Fruit fly (Drosophila melanogaster) whole organism, embryonic: ENCODE measurements around the gene CG34305.

ENCODE experiments used
- CG1603 ChIP-seq: fragments of 200-800 bp; sonication (Bioruptor generic); optimal IDR thresholded peaks from 2 replicates; lab custom pipeline; 2019; ENCODE audit warnings: missing biosample characterization, mild to moderate bottlenecking, missing genetic modification characterization, moderate library complexity
- CG2202 ChIP-seq: fragments of 200-800 bp; sonication (Bioruptor generic); optimal IDR thresholded peaks from 2 replicates; lab custom pipeline; 2018; ENCODE audit warnings: missing biosample characterization, mild to moderate bottlenecking, missing genetic modification characterization
- CoRest ChIP-seq: fragments of 200-800 bp; sonication (Bioruptor generic); optimal IDR thresholded peaks from 3 replicates; lab custom pipeline; 2018; ENCODE audit warnings: missing biosample characterization, mild to moderate bottlenecking, missing genetic modification characterization, moderate library complexity
- Dll ChIP-seq: fragments of 200-800 bp; sonication (Bioruptor generic); IDR thresholded peaks from 4 replicates; pipeline ENCODE4 v1.3.6; 2022; ENCODE audit warnings: missing biosample characterization, missing genetic modification characterization; ENCODE audit not compliant: partially characterized antibody
- ab ChIP-seq: fragments of 200-800 bp; sonication (Bioruptor generic); optimal IDR thresholded peaks from 2 replicates; lab custom pipeline; 2016; ENCODE audit warnings: missing biosample characterization, missing genetic modification characterization
- slp2 ChIP-seq: fragments of 200-800 bp; sonication (Bioruptor generic); optimal IDR thresholded peaks from 2 replicates; lab custom pipeline; 2016; ENCODE audit warnings: missing biosample characterization, missing genetic modification characterization
- zen2 ChIP-seq: fragments of 200-800 bp; sonication (Bioruptor generic); IDR thresholded peaks from 3 replicates; pipeline ENCODE4 v1.3.6; 2022; ENCODE audit warnings: missing biosample characterization, missing genetic modification characterization; ENCODE audit not compliant: partially characterized antibody

dm6 chr3R:4282207-4282606 is 39.3 kb upstream of the CG34305 start:
- TF ChIP-seq CoRest (tag; lab: Kevin White, UChicago): no peak
- TF ChIP-seq slp2: no peak
- TF ChIP-seq ab: no peak
- no peak for TF ChIP-seq Dll
- TF ChIP-seq CG2202 (tag; lab: Kevin White, UChicago): no peak
- 0 out of 3 replicates have a peak, but pooled peaks have one; percentile 32 for TF ChIP-seq zen2 (GFP tag; lab: Robert Waterston, UW)
- no peak for TF ChIP-seq CG1603 (tag; lab: Kevin White, UChicago)
